Worm (Caenorhabditis elegans): ENCODE data around the gene mnr-1.

Gene mnr-1

ce11 chrV:20634330-20634729 lies 20.1 kb upstream of the mnr-1 start, which contains the start of gene F46B3.16:
Gene F46B3.16, plus strand, starts transcription at chrV:20634630.
- no peak for TF ChIP-seq nhr-77 (tag; optimal IDR thresholded peaks at IDR 0.05)
- no peak for TF ChIP-seq sea-2 (GFP tag; optimal IDR thresholded peaks at IDR 0.05)

- TF ChIP-seq nhr-12 (tag; optimal IDR thresholded peaks at IDR 0.05) = no peak
- no peak for TF ChIP-seq nhr-11 (tag; optimal IDR thresholded peaks at IDR 0.05)
- TF ChIP-seq ama-1 (optimal IDR thresholded peaks at IDR 0.05) = no peak
- TF ChIP-seq lin-15B (tag; optimal IDR thresholded peaks at IDR 0.05) = no peak
- no peak for TF ChIP-seq nhr-25 (tag; optimal IDR thresholded peaks at IDR 0.05)
- TF ChIP-seq nhr-43 (tag; optimal IDR thresholded peaks at IDR 0.05; ENCODE audit: poor library complexity, severe bottlenecking) = no peak
- no peak for TF ChIP-seq ztf-4 (tag; optimal IDR thresholded peaks at IDR 0.05)
- no peak for TF ChIP-seq nhr-76 (tag; optimal IDR thresholded peaks at IDR 0.05)
- TF ChIP-seq ZK546.5 (tag; optimal IDR thresholded peaks at IDR 0.05) = no peak
- no peak for TF ChIP-seq unc-62 (GFP tag; optimal IDR thresholded peaks at IDR 0.05)
- TF ChIP-seq ztf-11 (tag; optimal IDR thresholded peaks at IDR 0.05) = no peak
- no peak for TF ChIP-seq sea-2 (GFP tag; optimal IDR thresholded peaks at IDR 0.05)
- no peak for TF ChIP-seq fkh-2 (tag; optimal IDR thresholded peaks at IDR 0.05)
- no peak for TF ChIP-seq aly-2 (tag; optimal IDR thresholded peaks at IDR 0.05)
- TF ChIP-seq pqm-1 (tag; optimal IDR thresholded peaks at IDR 0.05) = no peak
- TF ChIP-seq snpc-4 (tag; optimal IDR thresholded peaks at IDR 0.05) = no peak
- no peak for TF ChIP-seq ceh-16 (tag; optimal IDR thresholded peaks at IDR 0.05)
Observed at ce11 chrV:20636855-20637254, 17.6 kb upstream of the mnr-1 start, which contains the start of gene ttr-13. Gene ttr-13, minus strand, starts transcription at chrV:20636955.

- TF ChIP-seq ztf-4 (tag; optimal IDR thresholded peaks at IDR 0.05) (no peak), zag-1 (tag; optimal IDR thresholded peaks at IDR 0.05) (no peak), ceh-9 (tag; optimal IDR thresholded peaks at IDR 0.05) (no peak), ZK546.5 (tag; optimal IDR thresholded peaks at IDR 0.05) (no peak), nhr-28 (tag; optimal IDR thresholded peaks at IDR 0.05) (no peak), egl-5 (tag; optimal IDR thresholded peaks at IDR 0.05) (no peak), egl-27 (tag; optimal IDR thresholded peaks at IDR 0.05) (no peak), nhr-76 (tag; optimal IDR thresholded peaks at IDR 0.05) (no peak), hmg-11 (tag; optimal IDR thresholded peaks at IDR 0.05) (no peak), sea-2 (GFP tag; optimal IDR thresholded peaks at IDR 0.05) (no peak), nhr-67 (tag; optimal IDR thresholded peaks at IDR 0.05) (no peak), nhr-25 (tag; optimal IDR thresholded peaks at IDR 0.05) (no peak), mdl-1 (tag; optimal IDR thresholded peaks at IDR 0.05) (no peak), ceh-16 (tag; optimal IDR thresholded peaks at IDR 0.05) (no peak), eor-1 (tag; optimal IDR thresholded peaks at IDR 0.05) (no peak), pqm-1 (tag; optimal IDR thresholded peaks at IDR 0.05) (no peak), R02D3.7 (tag; optimal IDR thresholded peaks at IDR 0.05) (no peak), nhr-23 (tag; optimal IDR thresholded peaks at IDR 0.05) (no peak)
Observed at ce11 chrV:20638344-20638743, 16.1 kb upstream of the mnr-1 start, which contains the start of gene Y44A6B.3. Gene Y44A6B.3, minus strand, starts transcription at chrV:20638444.

ce11 chrV:20639294-20639693 lies 15.2 kb upstream of the mnr-1 start, which contains the start of gene srxa-14:
Gene srxa-14, plus strand, starts transcription at chrV:20639594.
- no peak for TF ChIP-seq ceh-82 (tag; optimal IDR thresholded peaks at IDR 0.05)

ce11 chrV:20641896-20642295 lies 12.6 kb upstream of the mnr-1 start, which contains the start of gene srxa-15:
Gene srxa-15, plus strand, starts transcription at chrV:20642196.
- TF ChIP-seq unc-39 (tag; optimal IDR thresholded peaks at IDR 0.05) (no peak), ceh-16 (tag; optimal IDR thresholded peaks at IDR 0.05) (no peak)

- no peak for TF ChIP-seq elt-1 (tag; optimal IDR thresholded peaks at IDR 0.05)
- no peak for TF ChIP-seq lin-15B (tag; optimal IDR thresholded peaks at IDR 0.05)
- no peak for TF ChIP-seq ceh-9 (tag; optimal IDR thresholded peaks at IDR 0.05)
- TF ChIP-seq ZK546.5 (tag; optimal IDR thresholded peaks at IDR 0.05) = no peak
- no peak for TF ChIP-seq elt-3 (tag; optimal IDR thresholded peaks at IDR 0.05)
- TF ChIP-seq nhr-237 (tag; optimal IDR thresholded peaks at IDR 0.05) = no peak
- no peak for TF ChIP-seq pqm-1 (tag; optimal IDR thresholded peaks at IDR 0.05)
- TF ChIP-seq ztf-4 (tag; optimal IDR thresholded peaks at IDR 0.05) = no peak
- TF ChIP-seq snpc-4 (tag; optimal IDR thresholded peaks at IDR 0.05) = no peak
- no peak for TF ChIP-seq R02D3.7 (tag; optimal IDR thresholded peaks at IDR 0.05)
- TF ChIP-seq hmg-11 (tag; optimal IDR thresholded peaks at IDR 0.05) = no peak
- TF ChIP-seq egl-5 (tag; optimal IDR thresholded peaks at IDR 0.05) = no peak
- TF ChIP-seq mml-1 (tag; optimal IDR thresholded peaks at IDR 0.05) = no peak
- TF ChIP-seq ama-1 (optimal IDR thresholded peaks at IDR 0.05) = no peak
Observed at ce11 chrV:20645479-20645878, 9.0 kb upstream of the mnr-1 start.
